Fruit fly (Drosophila melanogaster) Kc167 (cell line): ENCODE measurements around the gene CG33795.

Experiments
- Myc ChIP-seq: fragments of >200 bp; optimal IDR thresholded peaks from 2 replicates; lab custom pipeline; 2017; ENCODE audit warnings: missing external identifiers
- psq ChIP-seq: fragments of >200 bp; optimal IDR thresholded peaks from 2 replicates; lab custom pipeline; 2017; ENCODE audit warnings: missing external identifiers

DNA sequence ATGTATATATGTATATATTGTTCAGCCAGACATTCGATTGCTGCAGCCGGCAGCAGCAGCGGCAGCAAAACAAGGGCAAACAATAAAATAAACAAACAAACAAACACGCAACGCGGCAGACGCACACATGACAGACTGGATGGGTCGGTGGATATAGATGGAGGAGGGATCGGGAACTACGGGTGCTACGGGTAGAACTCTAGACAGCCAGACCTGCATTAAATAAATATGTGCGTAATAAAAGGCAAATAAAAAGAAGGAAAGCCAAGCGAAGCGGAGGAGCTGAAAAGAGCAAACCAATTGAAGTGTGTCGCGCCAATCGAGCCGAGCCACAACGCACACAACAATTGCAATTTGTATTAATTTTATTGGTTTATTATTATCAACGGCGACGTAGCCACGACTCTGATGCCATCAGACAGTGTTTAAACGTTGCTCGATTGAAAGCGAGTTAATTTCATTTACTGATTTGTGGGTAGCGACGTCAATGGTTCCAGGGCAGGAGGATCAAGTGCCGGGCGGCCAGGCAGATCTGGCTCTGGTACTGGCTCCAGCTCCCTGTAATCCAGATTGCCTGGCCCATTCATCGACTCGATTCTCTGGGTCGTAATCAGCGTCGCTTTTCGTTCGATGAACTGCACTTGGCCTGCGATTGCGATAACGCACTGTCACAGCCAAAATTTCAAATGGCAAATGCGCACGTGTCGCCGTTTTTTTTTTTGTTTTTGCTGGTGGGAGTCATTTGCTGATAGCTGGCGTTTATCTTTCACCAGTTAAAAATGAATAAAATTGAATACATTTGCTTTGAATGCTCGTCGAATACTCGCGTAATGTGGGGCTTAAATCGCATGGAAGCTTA lies 22.9 kb upstream of the CG33795 start:
- TF ChIP-seq Myc (lab: Kevin White, UChicago) (no peak), psq (lab: Kevin White, UChicago) (no peak)
